Fruit fly (Drosophila melanogaster) whole organism: ENCODE data around the gene CG5645.

Experiments used
- CG8478 ChIP-seq: fragments of >200 bp; optimal IDR thresholded peaks from 2 replicates; lab custom pipeline; 2018; ENCODE audit warnings: inconsistent platforms
- Dll ChIP-seq: fragments of >200 bp; optimal IDR thresholded peaks from 2 replicates; lab custom pipeline; 2017
- EcR ChIP-seq, 2 experiments: fragments of >200 bp; optimal IDR thresholded peaks; 2 replicates each; lab custom pipeline; 2017; ENCODE audit warnings: missing biosample characterization in 2 of 2, missing genetic modification characterization in 2 of 2, missing genetic modification reagents in 2 of 2
- pan ChIP-seq: fragments of >200 bp; optimal IDR thresholded peaks from 2 replicates; lab custom pipeline; 2017
- psq ChIP-seq: fragments of >200 bp; optimal IDR thresholded peaks from 2 replicates; lab custom pipeline; 2017
- usp ChIP-seq: fragments of >200 bp; optimal IDR thresholded peaks from 2 replicates; lab custom pipeline; 2017; ENCODE audit warnings: missing biosample characterization, missing genetic modification characterization, mixed read lengths

DNA sequence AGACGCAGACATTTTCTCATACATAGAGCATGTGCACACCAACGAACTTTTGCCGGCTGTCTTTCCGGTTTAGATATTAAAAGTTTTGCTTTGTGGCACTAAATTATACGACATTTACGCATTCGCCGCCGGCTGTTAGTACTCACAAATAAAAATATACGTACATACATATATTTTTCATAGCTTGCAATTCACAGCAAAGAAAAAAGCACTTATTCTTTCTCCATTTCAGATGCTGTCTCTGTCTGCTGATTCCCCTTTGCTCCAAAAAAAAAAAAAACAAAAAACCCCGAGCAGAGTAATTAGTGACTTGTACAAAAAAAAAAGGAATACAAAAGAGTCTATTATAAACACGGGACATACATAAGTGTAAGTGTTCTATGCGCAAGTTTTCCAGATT is 40.8 kb upstream of the CG5645 start, which contains the start of gene CAH2:
- no peak for TF ChIP-seq usp (GFP tag; lab: Kevin White, UChicago)
- no peak for TF ChIP-seq EcR (GFP tag; optimal IDR thresholded peaks at IDR 0.05; lab: Kevin White, UChicago)
- TF ChIP-seq pan (lab: Kevin White, UChicago) = no peak
- TF ChIP-seq psq (lab: Kevin White, UChicago) = no peak
- TF ChIP-seq Dll (lab: Kevin White, UChicago) = no peak
- TF ChIP-seq CG8478 = no peak
